Fruit fly (Drosophila melanogaster) whole organism, adult: ENCODE results near the gene EAChm.

Experiments
- CG11617 ChIP-seq: fragments of 200-800 bp; sonication (Bioruptor generic); optimal IDR thresholded peaks from 2 replicates; lab custom pipeline; 2017; ENCODE audit warnings: mild to moderate bottlenecking, missing biosample characterization, missing genetic modification reagents, missing genetic modification characterization
- CG12768 ChIP-seq: fragments of 200-800 bp; sonication (Bioruptor generic); optimal IDR thresholded peaks from 2 replicates; lab custom pipeline; 2017; ENCODE audit warnings: missing biosample characterization, missing genetic modification characterization, mild to moderate bottlenecking, moderate library complexity, missing genetic modification reagents
- CG14711 ChIP-seq: fragments of 200-800 bp; sonication (Bioruptor generic); optimal IDR thresholded peaks from 2 replicates; lab custom pipeline; 2018; ENCODE audit warnings: missing biosample characterization, mild to moderate bottlenecking, missing genetic modification characterization, moderate library complexity
- CG1620 ChIP-seq: fragments of 200-800 bp; sonication (Bioruptor generic); optimal IDR thresholded peaks from 2 replicates; lab custom pipeline; 2016; ENCODE audit warnings: missing biosample characterization, missing genetic modification characterization
- CG33017 ChIP-seq: fragments of 200-800 bp; sonication (Bioruptor generic); optimal IDR thresholded peaks from 2 replicates; lab custom pipeline; 2018; ENCODE audit warnings: missing biosample characterization, mild to moderate bottlenecking, missing genetic modification characterization, moderate library complexity
- CG5204 ChIP-seq: fragments of 200-800 bp; sonication (Bioruptor generic); optimal IDR thresholded peaks from 2 replicates; lab custom pipeline; 2016; ENCODE audit warnings: missing biosample characterization, missing genetic modification characterization
- CG7045 ChIP-seq: fragments of 200-800 bp; sonication (Bioruptor generic); optimal IDR thresholded peaks from 2 replicates; lab custom pipeline; 2017; ENCODE audit warnings: missing biosample characterization, mild to moderate bottlenecking, missing genetic modification characterization
- CG7101 ChIP-seq: fragments of 200-800 bp; sonication (Bioruptor generic); optimal IDR thresholded peaks from 2 replicates; lab custom pipeline; 2018; ENCODE audit warnings: missing biosample characterization, mild to moderate bottlenecking, missing genetic modification characterization, moderate library complexity
- Clk ChIP-seq: fragments of 200-800 bp; sonication (Bioruptor generic); optimal IDR thresholded peaks from 2 replicates; lab custom pipeline; 2017; ENCODE audit warnings: missing biosample characterization, missing genetic modification characterization
- Crg-1 ChIP-seq: fragments of 200-800 bp; sonication (Bioruptor generic); optimal IDR thresholded peaks from 2 replicates; lab custom pipeline; 2016; ENCODE audit warnings: missing biosample characterization, missing genetic modification characterization
- Hr96 ChIP-seq: fragments of 200-800 bp; sonication (Bioruptor generic); optimal IDR thresholded peaks from 2 replicates; lab custom pipeline; 2016; ENCODE audit warnings: missing biosample characterization, missing genetic modification characterization
- Mnt ChIP-seq: fragments of 200-800 bp; sonication (Bioruptor generic); optimal IDR thresholded peaks from 2 replicates; lab custom pipeline; 2016; ENCODE audit warnings: missing biosample characterization, mild to moderate bottlenecking, missing genetic modification characterization
- bab1 ChIP-seq: fragments of 200-800 bp; sonication (Bioruptor generic); optimal IDR thresholded peaks from 3 replicates; lab custom pipeline; 2019; ENCODE audit warnings: missing biosample characterization, mild to moderate bottlenecking, missing genetic modification characterization, moderate library complexity
- cic ChIP-seq: fragments of 200-800 bp; sonication (Bioruptor generic); optimal IDR thresholded peaks from 2 replicates; lab custom pipeline; 2017; ENCODE audit warnings: missing biosample characterization, mild to moderate bottlenecking, missing genetic modification characterization, moderate library complexity
- cnc ChIP-seq, 2 experiments: fragments of >200 bp; optimal IDR thresholded peaks; 2 replicates each; lab custom pipeline; 2017
- kay ChIP-seq: fragments of 200-800 bp; sonication (Bioruptor generic); peaks from one replicate; lab custom pipeline; 2016; ENCODE audit warnings: missing biosample characterization, missing genetic modification characterization, borderline replicate concordance
- ovo ChIP-seq: fragments of 200-800 bp; sonication (Bioruptor generic); optimal IDR thresholded peaks from 2 replicates; lab custom pipeline; 2016; ENCODE audit warnings: missing biosample characterization, missing genetic modification characterization
- pad ChIP-seq: fragments of 200-800 bp; sonication (Bioruptor generic); optimal IDR thresholded peaks from 3 replicates; lab custom pipeline; 2017; ENCODE audit warnings: missing biosample characterization, missing genetic modification characterization, mild to moderate bottlenecking, moderate library complexity, missing genetic modification reagents
- tj ChIP-seq: fragments of 200-800 bp; sonication (Bioruptor generic); optimal IDR thresholded peaks from 3 replicates; lab custom pipeline; 2017; ENCODE audit warnings: missing biosample characterization, mild to moderate bottlenecking, missing genetic modification characterization, moderate library complexity
- toe ChIP-seq: fragments of 200-800 bp; sonication (Bioruptor generic); optimal IDR thresholded peaks from 2 replicates; lab custom pipeline; 2016; ENCODE audit warnings: missing biosample characterization, missing genetic modification characterization

Gene EAChm

dm6 chr3L:15054035-15054434, 542 bp upstream of the EAChm start, which contains the start of gene CG18649:
Gene CG18649 (minus strand): TSS chr3L:15054135.
- TF ChIP-seq kay (GFP tag; lab: Kevin White, UChicago) (no peak), Hr96 (no peak), CG11617 (no peak), CG5204 (no peak), Crg-1 (GFP tag; lab: Kevin White, UChicago) (no peak), Mnt (GFP tag; lab: Kevin White, UChicago) (no peak), toe (GFP tag; lab: Kevin White, UChicago) (no peak), ovo (GFP tag; lab: Kevin White, UChicago) (no peak), cic (GFP tag; lab: Kevin White, UChicago) (no peak), CG33017 (tag; lab: Kevin White, UChicago) (no peak), bab1 (no peak), CG12768 (no peak)

DNA sequence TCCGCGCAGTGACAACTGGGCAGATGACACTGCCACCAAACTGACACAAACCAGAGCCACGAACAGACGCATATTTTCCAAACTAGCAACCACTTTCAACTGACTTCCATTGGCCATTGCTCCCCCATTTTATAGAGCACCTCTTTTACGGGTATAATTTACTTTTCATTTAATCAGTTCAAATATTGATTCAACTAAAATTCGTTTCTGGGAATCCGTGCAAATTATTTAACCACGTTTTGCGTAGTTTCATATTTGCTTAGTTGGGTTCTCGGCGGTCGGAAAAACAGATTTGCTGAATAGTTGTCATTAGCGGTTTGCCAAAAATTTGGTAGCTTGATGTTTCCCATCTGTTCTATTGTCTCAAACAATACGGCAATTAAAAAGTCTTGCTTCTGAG, 7.0 kb downstream of the EAChm start, which contains the start of gene CG13460:
Gene CG13460, minus strand, starts transcription at position 101 of the 400 bp plus-strand sequence.
- TF ChIP-seq CG7101 (tag; lab: Kevin White, UChicago) = no peak
- TF ChIP-seq pad = no peak
- TF ChIP-seq cic (GFP tag; lab: Kevin White, UChicago) = no peak
- TF ChIP-seq Crg-1 (GFP tag; lab: Kevin White, UChicago) = no peak
- no peak for TF ChIP-seq CG7045 (GFP tag; lab: Kevin White, UChicago)
- no peak for TF ChIP-seq bab1

DNA sequence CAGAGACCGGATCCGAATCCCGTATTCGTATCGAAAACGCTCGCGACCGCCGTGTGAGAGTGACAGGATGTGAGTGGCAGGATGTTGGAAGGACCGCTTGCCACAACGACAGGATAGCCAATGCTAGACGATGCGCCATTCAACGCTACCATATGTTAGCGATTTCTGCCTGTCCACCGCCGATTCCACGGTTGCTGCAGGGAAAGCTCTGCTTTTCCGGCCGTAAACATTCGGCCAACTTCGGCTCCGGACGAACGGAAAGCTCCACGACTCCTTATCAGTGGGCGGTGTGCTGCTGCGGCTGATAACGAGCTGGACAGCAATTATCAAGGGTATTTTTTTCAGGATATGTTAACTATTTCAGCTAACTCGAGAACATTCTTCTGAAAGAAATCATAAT, 10.3 kb downstream of the EAChm start, which contains the start of gene Sytbeta:
Gene Sytbeta, minus strand, starts transcription at position 101 of the 400 bp plus-strand sequence.
- no peak for TF ChIP-seq pad
- TF ChIP-seq CG1620 (GFP tag; lab: Kevin White, UChicago) = no peak
- no peak for TF ChIP-seq Hr96
- no peak for TF ChIP-seq CG5204
- TF ChIP-seq CG7045 (GFP tag; lab: Kevin White, UChicago) = no peak
- TF ChIP-seq CG7101 (tag; lab: Kevin White, UChicago) = no peak
- TF ChIP-seq CG11617 = no peak
- TF ChIP-seq kay (GFP tag; lab: Kevin White, UChicago) = no peak
- no peak for TF ChIP-seq ovo (GFP tag; lab: Kevin White, UChicago)
- no peak for TF ChIP-seq cnc (optimal IDR thresholded peaks at IDR 0.05; lab: Kevin White, UChicago)
- no peak for TF ChIP-seq toe (GFP tag; lab: Kevin White, UChicago)
- TF ChIP-seq CG33017 (tag; lab: Kevin White, UChicago) = no peak
- no peak for TF ChIP-seq Crg-1 (GFP tag; lab: Kevin White, UChicago)

DNA sequence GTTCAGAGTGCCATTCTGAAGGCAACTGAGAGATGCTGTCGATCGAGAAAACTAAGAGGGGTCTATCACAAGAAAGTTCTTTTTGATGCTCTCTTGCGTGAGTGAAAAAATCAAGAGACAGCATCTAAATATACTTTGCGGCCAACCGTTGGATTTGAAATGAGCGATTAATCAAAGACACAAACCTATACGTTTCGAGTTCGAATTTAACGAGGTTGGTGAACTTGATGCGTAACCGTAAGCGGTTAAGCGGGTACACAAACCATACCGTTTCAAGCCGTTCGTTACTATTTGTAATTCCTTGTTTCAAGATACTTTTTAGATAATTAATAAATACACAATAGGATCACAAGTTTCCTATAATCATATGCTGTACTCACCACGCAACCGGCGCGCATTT, 17.6 kb downstream of the EAChm start:
- TF ChIP-seq tj = no peak
- TF ChIP-seq cic (GFP tag; lab: Kevin White, UChicago) = no peak
- TF ChIP-seq CG12768 = no peak
- no peak for TF ChIP-seq CG11617
- no peak for TF ChIP-seq CG33017 (tag; lab: Kevin White, UChicago)
- TF ChIP-seq kay (GFP tag; lab: Kevin White, UChicago) = no peak
- TF ChIP-seq CG7045 (GFP tag; lab: Kevin White, UChicago) = no peak
- TF ChIP-seq Clk = no peak
- no peak for TF ChIP-seq Mnt (GFP tag; lab: Kevin White, UChicago)
- TF ChIP-seq CG1620 (GFP tag; lab: Kevin White, UChicago) = no peak
- no peak for TF ChIP-seq toe (GFP tag; lab: Kevin White, UChicago)
- TF ChIP-seq pad = no peak
- TF ChIP-seq ovo (GFP tag; lab: Kevin White, UChicago) = no peak
- TF ChIP-seq CG5204 = no peak
- no peak for TF ChIP-seq bab1

DNA sequence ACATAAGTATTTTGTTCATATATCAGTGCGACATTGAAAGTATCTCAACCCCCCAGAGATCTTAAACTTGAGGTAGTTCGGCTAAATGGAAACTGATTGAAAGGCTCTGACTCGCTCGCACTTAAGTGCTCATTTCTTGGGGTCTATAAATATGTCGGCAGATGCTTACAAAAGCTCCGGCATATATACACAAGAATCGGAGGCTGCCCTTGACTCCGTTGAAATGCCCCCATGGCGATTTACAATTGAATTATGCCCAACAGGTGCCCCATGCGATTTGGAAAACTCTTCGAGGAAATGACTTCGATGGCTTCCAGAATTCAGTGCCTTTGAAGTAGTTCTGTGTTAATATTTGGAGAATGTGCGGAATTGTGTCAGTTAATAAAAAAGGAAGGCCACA, 19.1 kb downstream of the EAChm start:
- TF ChIP-seq toe (GFP tag; lab: Kevin White, UChicago) (no peak), ovo (GFP tag; lab: Kevin White, UChicago) (no peak), Hr96 (no peak), CG7101 (tag; lab: Kevin White, UChicago) (no peak), cic (GFP tag; lab: Kevin White, UChicago) (no peak), kay (GFP tag; lab: Kevin White, UChicago) (no peak), Crg-1 (GFP tag; lab: Kevin White, UChicago) (no peak), tj (no peak), cnc (optimal IDR thresholded peaks at IDR 0.05; lab: Kevin White, UChicago) (no peak), Clk (no peak), pad (no peak), CG14711 (tag; lab: Kevin White, UChicago) (no peak), CG7045 (GFP tag; lab: Kevin White, UChicago) (no peak), bab1 (no peak), CG1620 (GFP tag; lab: Kevin White, UChicago) (no peak), CG11617 (no peak), CG5204 (no peak), CG33017 (tag; lab: Kevin White, UChicago) (no peak)

DNA sequence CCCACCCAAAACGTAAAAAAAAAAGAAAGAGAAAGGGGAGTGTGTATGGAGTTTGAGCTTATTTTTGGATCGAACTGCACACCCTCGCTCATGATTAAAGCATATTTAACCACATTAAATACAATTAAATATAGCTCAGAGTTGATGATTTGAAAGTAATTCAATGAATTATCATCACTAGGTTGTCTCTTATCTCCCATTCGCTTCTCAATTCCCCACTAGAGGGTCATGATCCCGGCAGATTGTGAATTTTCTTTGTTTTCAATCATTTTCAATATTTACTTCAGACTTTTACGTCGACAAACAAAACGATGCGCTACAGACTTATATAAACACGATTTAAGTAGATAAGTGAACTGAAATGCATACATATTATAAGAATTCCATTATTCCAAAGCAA, 21.8 kb downstream of the EAChm start:
- TF ChIP-seq CG5204 = no peak
- TF ChIP-seq CG11617 = no peak
- TF ChIP-seq CG7101 (tag; lab: Kevin White, UChicago) = no peak
- TF ChIP-seq Mnt (GFP tag; lab: Kevin White, UChicago) = no peak
- TF ChIP-seq Clk = no peak
- no peak for TF ChIP-seq CG12768
- TF ChIP-seq tj = no peak
- TF ChIP-seq toe (GFP tag; lab: Kevin White, UChicago) = no peak
- no peak for TF ChIP-seq Hr96

DNA sequence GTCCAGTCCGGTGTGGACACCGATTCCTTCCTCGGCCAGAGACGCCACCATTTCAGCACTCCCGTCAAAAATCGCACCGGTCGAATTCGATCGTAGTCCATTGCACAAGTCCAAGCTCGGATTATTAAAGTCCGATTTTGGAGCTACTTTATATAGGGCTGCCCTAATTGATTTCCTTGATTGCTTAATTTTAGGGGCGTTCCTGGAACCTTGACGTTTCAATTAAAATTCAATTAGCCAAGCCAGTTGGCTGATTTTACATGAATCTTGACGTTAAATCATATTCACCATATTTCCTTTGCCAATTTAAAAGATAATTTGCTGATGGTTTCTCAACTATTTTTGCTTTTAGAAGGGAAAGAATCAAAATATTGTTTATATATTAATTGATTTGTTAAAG, 23.8 kb downstream of the EAChm start, which contains the start of gene Or71a:
Gene Or71a, minus strand, starts transcription at position 101 of the 400 bp plus-strand sequence.
- no peak for TF ChIP-seq CG7101 (tag; lab: Kevin White, UChicago)
